Worm (Caenorhabditis elegans) whole organism, mixed stage, embryonic: Measurements from ENCODE around the gene str-227.
"Not testable (repeated sequence)": the region's sequence is repeated elsewhere in the genome, so short reads cannot be mapped to it uniquely, and the experiment has no call there.

Source experiments
- bed-3 ChIP-seq: fragments of 200-800 bp; sonication (Bioruptor generic); optimal IDR thresholded peaks from 3 replicates; lab custom pipeline; 2018; ENCODE audit warnings: mild to moderate bottlenecking, missing genetic modification characterization, moderate library complexity, missing compliant biosample characterization
- blmp-1 ChIP-seq: fragments of 150-350 bp; optimal IDR thresholded peaks from 2 replicates; lab custom pipeline; 2014; ENCODE audit warnings: missing biosample characterization, missing genetic modification characterization
- ceh-39 ChIP-seq: fragments of 150-350 bp; optimal IDR thresholded peaks from 2 replicates; lab custom pipeline; 2014; ENCODE audit warnings: missing biosample characterization, missing genetic modification characterization
- ceh-43 ChIP-seq: fragments of 200-800 bp; sonication (Bioruptor generic); optimal IDR thresholded peaks from 2 replicates; lab custom pipeline; 2018; ENCODE audit warnings: mild to moderate bottlenecking, missing genetic modification characterization, moderate library complexity, missing compliant biosample characterization
- ces-1 ChIP-seq: fragments of 150-350 bp; optimal IDR thresholded peaks from 2 replicates; lab custom pipeline; 2014; ENCODE audit warnings: missing biosample characterization, missing genetic modification reagents, missing genetic modification characterization
- cnd-1 ChIP-seq: fragments of 200-800 bp; sonication (Bioruptor generic); optimal IDR thresholded peaks from 2 replicates; lab custom pipeline; 2018; ENCODE audit warnings: mild to moderate bottlenecking, missing genetic modification characterization, missing compliant biosample characterization
- drap-1 ChIP-seq: fragments of 200-800 bp; sonication (Bioruptor generic); optimal IDR thresholded peaks from 3 replicates; lab custom pipeline; 2018; ENCODE audit warnings: mild to moderate bottlenecking, missing genetic modification characterization, missing compliant biosample characterization
- elt-1 ChIP-seq: sonication (generic microtip); optimal IDR thresholded peaks from 2 replicates; lab custom pipeline; 2017; ENCODE audit warnings: missing genetic modification characterization, mild to moderate bottlenecking, missing compliant biosample characterization, antibody characterized with exemption, moderate library complexity, borderline replicate concordance; ENCODE audit not compliant: insufficient read depth
- elt-3 ChIP-seq: fragments of 150-350 bp; optimal IDR thresholded peaks from 2 replicates; lab custom pipeline; 2014; ENCODE audit warnings: missing biosample characterization, missing genetic modification characterization
- flh-1 ChIP-seq: fragments of 200-800 bp; sonication (Bioruptor generic); optimal IDR thresholded peaks from 2 replicates; lab custom pipeline; 2018; ENCODE audit warnings: mild to moderate bottlenecking, missing genetic modification characterization, moderate library complexity, missing compliant biosample characterization
- hlh-1 ChIP-seq: fragments of 150-350 bp; optimal IDR thresholded peaks from 2 replicates; lab custom pipeline; 2014; ENCODE audit warnings: missing biosample characterization, missing genetic modification reagents, missing genetic modification characterization
- lin-32 ChIP-seq: fragments of 200-800 bp; sonication (Bioruptor generic); optimal IDR thresholded peaks from 2 replicates; lab custom pipeline; 2018; ENCODE audit warnings: mild to moderate bottlenecking, missing genetic modification characterization, missing compliant biosample characterization
- lsy-2 ChIP-seq: fragments of 150-350 bp; optimal IDR thresholded peaks from 2 replicates; lab custom pipeline; 2014; ENCODE audit warnings: missing biosample characterization, missing genetic modification characterization
- mab-5 ChIP-seq: fragments of 150-350 bp; optimal IDR thresholded peaks from 2 replicates; lab custom pipeline; 2014; ENCODE audit warnings: missing biosample characterization, missing genetic modification characterization
- mls-2 ChIP-seq: sonication (generic microtip); optimal IDR thresholded peaks from 2 replicates; lab custom pipeline; 2016; ENCODE audit warnings: mild to moderate bottlenecking, missing genetic modification characterization, moderate library complexity, missing compliant biosample characterization
- nhr-12 ChIP-seq: fragments of 150-350 bp; optimal IDR thresholded peaks from 2 replicates; lab custom pipeline; 2014; ENCODE audit warnings: missing biosample characterization, missing genetic modification characterization
- nhr-2 ChIP-seq: fragments of 150-350 bp; optimal IDR thresholded peaks from 2 replicates; lab custom pipeline; 2014; ENCODE audit warnings: missing biosample characterization, missing genetic modification characterization
- nhr-28 ChIP-seq: fragments of 150-350 bp; optimal IDR thresholded peaks from 2 replicates; lab custom pipeline; 2014; ENCODE audit warnings: missing biosample characterization, missing genetic modification characterization
- nhr-76 ChIP-seq: sonication (generic microtip); optimal IDR thresholded peaks from 2 replicates; lab custom pipeline; 2017; ENCODE audit warnings: missing biosample characterization, missing genetic modification characterization
- pha-4 ChIP-seq: fragments of 150-350 bp; optimal IDR thresholded peaks from 2 replicates; lab custom pipeline; 2018; ENCODE audit warnings: missing biosample characterization, missing genetic modification reagents, missing genetic modification characterization
- sem-2 ChIP-seq: fragments of 200-800 bp; sonication (Bioruptor generic); optimal IDR thresholded peaks from 2 replicates; lab custom pipeline; 2018; ENCODE audit warnings: mild to moderate bottlenecking, missing genetic modification characterization, missing compliant biosample characterization
- snpc-4 ChIP-seq: fragments of 150-350 bp; optimal IDR thresholded peaks from 2 replicates; lab custom pipeline; 2014; ENCODE audit warnings: missing biosample characterization, missing genetic modification characterization
- sptf-1 ChIP-seq: sonication (generic microtip); optimal IDR thresholded peaks from 2 replicates; lab custom pipeline; 2017; ENCODE audit warnings: mild to moderate bottlenecking, missing genetic modification characterization, moderate library complexity, missing compliant biosample characterization
- tbx-8 ChIP-seq: fragments of 200-800 bp; sonication (Bioruptor generic); optimal IDR thresholded peaks from 2 replicates; lab custom pipeline; 2018; ENCODE audit warnings: mild to moderate bottlenecking, missing genetic modification characterization, moderate library complexity, missing compliant biosample characterization
- unc-62 ChIP-seq: fragments of 150-350 bp; optimal IDR thresholded peaks from 2 replicates; lab custom pipeline; 2014; ENCODE audit warnings: missing biosample characterization, missing genetic modification reagents, missing genetic modification characterization
- zip-8 ChIP-seq: fragments of 150-350 bp; optimal IDR thresholded peaks from 2 replicates; lab custom pipeline; 2014; ENCODE audit warnings: missing biosample characterization, missing genetic modification characterization
- ztf-11 ChIP-seq: fragments of 150-350 bp; optimal IDR thresholded peaks from 2 replicates; lab custom pipeline; 2014; ENCODE audit warnings: missing biosample characterization, missing genetic modification characterization

Gene str-227

ce11 chrV:3490435-3490834, 27.6 kb upstream of the str-227 start, which contains the start of gene srbc-36:
Gene srbc-36 (minus strand): TSS chrV:3490535.
- TF ChIP-seq tbx-8 (GFP tag; lab: Kevin White, UChicago) (no peak), ztf-11 (tag; lab: Kevin White, UChicago) (no peak), nhr-12 (tag; lab: Kevin White, UChicago) (no peak)

ce11 chrV:3496880-3497279, 21.1 kb upstream of the str-227 start, which contains the start of gene C07G3.15:
Gene C07G3.15 (minus strand): TSS chrV:3496980.
- no peak for TF ChIP-seq nhr-28
- no peak for TF ChIP-seq ceh-43
- no peak for TF ChIP-seq blmp-1 (tag; lab: Kevin White, UChicago)
- TF ChIP-seq nhr-12 (tag; lab: Kevin White, UChicago), result no peak
- TF ChIP-seq ztf-11 (tag; lab: Kevin White, UChicago), result no peak
- TF ChIP-seq lsy-2 (tag; lab: Kevin White, UChicago), result no peak
- TF ChIP-seq sptf-1, result no peak
- no peak for TF ChIP-seq mab-5 (tag; lab: Kevin White, UChicago)
- TF ChIP-seq nhr-76, result no peak
- TF ChIP-seq drap-1 (GFP tag; lab: Kevin White, UChicago), result no peak
- TF ChIP-seq lin-32 (GFP tag; lab: Kevin White, UChicago), result no peak
- TF ChIP-seq sem-2 (GFP tag; lab: Kevin White, UChicago), result no peak
- no peak for TF ChIP-seq cnd-1 (tag; lab: Kevin White, UChicago)
- TF ChIP-seq unc-62 (GFP tag; lab: Kevin White, UChicago), result no peak

ce11 chrV:3502038-3502437, 16.0 kb upstream of the str-227 start, which contains the start of the genes C07G3.8 and C07G3.10:
Gene C07G3.8 (minus strand): TSS chrV:3502138.
Gene C07G3.10 (plus strand): TSS chrV:3502307.
- TF ChIP-seq sptf-1, result no peak

ce11 chrV:3505745-3506144, 12.2 kb upstream of the str-227 start:
- no peak for TF ChIP-seq zip-8 (tag; lab: Kevin White, UChicago)
- TF ChIP-seq elt-1 (tag; lab: Kevin White, UChicago), result no peak
- no peak for TF ChIP-seq drap-1 (GFP tag; lab: Kevin White, UChicago)
- no peak for TF ChIP-seq hlh-1 (tag; lab: Kevin White, UChicago)
- no peak for TF ChIP-seq nhr-28
- TF ChIP-seq flh-1 (GFP tag; lab: Kevin White, UChicago), result no peak
- TF ChIP-seq sptf-1, result no peak
- no peak for TF ChIP-seq ceh-43
- no peak for TF ChIP-seq elt-3 (tag; lab: Kevin White, UChicago)
- TF ChIP-seq mls-2 (tag; lab: Kevin White, UChicago), result no peak
- TF ChIP-seq ces-1 (GFP tag; lab: Kevin White, UChicago), result no peak
- TF ChIP-seq tbx-8 (GFP tag; lab: Kevin White, UChicago), result no peak
- TF ChIP-seq bed-3, result no peak
- no peak for TF ChIP-seq mab-5 (tag; lab: Kevin White, UChicago)
- no peak for TF ChIP-seq nhr-12 (tag; lab: Kevin White, UChicago)
- no peak for TF ChIP-seq unc-62 (GFP tag; lab: Kevin White, UChicago)
- no peak for TF ChIP-seq nhr-2 (tag; lab: Kevin White, UChicago)
- no peak for TF ChIP-seq lsy-2 (tag; lab: Kevin White, UChicago)
- no peak for TF ChIP-seq ceh-39

- not testable (repeated sequence) for TF ChIP-seq unc-62 (GFP tag; lab: Kevin White, UChicago); blmp-1 (tag; lab: Kevin White, UChicago); sptf-1
Observed at ce11 chrV:3506252-3506651, 11.7 kb upstream of the str-227 start, which contains the start of gene ugt-64. Gene ugt-64 (minus strand): TSS chrV:3506352.

ce11 chrV:3507691-3508090, 10.3 kb upstream of the str-227 start, which contains the start of gene str-225:
Gene str-225 (plus strand): TSS chrV:3507822.
- TF ChIP-seq unc-62 (GFP tag; lab: Kevin White, UChicago) (no peak), bed-3 (no peak), pha-4 (no peak), cnd-1 (tag; lab: Kevin White, UChicago) (no peak), snpc-4 (tag; lab: Kevin White, UChicago) (no peak)

- no peak for TF ChIP-seq nhr-76
- no peak for TF ChIP-seq zip-8 (tag; lab: Kevin White, UChicago)
- TF ChIP-seq mab-5 (tag; lab: Kevin White, UChicago), result no peak
- no peak for TF ChIP-seq sptf-1
- no peak for TF ChIP-seq hlh-1 (tag; lab: Kevin White, UChicago)
Observed at ce11 chrV:3509878-3510277, 8.1 kb upstream of the str-227 start, which contains the start of gene str-228. Gene str-228 (plus strand): TSS chrV:3510178.
